Worm (Caenorhabditis elegans) whole organism, late embryonic: ENCODE results near the gene Y57G11C.1144.

Experiments
- C08G9.2 ChIP-seq: sonication (generic microtip); optimal IDR thresholded peaks from 2 replicates; lab custom pipeline; 2016; ENCODE audit warnings: mild to moderate bottlenecking, missing genetic modification characterization, moderate library complexity, missing compliant biosample characterization
- F13H6.1 ChIP-seq: sonication (generic microtip); optimal IDR thresholded peaks from 2 replicates; lab custom pipeline; 2016; ENCODE audit warnings: missing genetic modification characterization, missing compliant biosample characterization
- K02D7.2 ChIP-seq: sonication (generic microtip); optimal IDR thresholded peaks from 2 replicates; lab custom pipeline; 2017; ENCODE audit warnings: mild to moderate bottlenecking, missing genetic modification characterization, missing compliant biosample characterization
- ama-1 ChIP-seq: fragments of 150-350 bp; optimal IDR thresholded peaks from 2 replicates; lab custom pipeline; 2014
- fkh-10 ChIP-seq: fragments of 150-350 bp; optimal IDR thresholded peaks from 2 replicates; lab custom pipeline; 2014; ENCODE audit warnings: missing biosample characterization, missing genetic modification reagents, missing genetic modification characterization
- npax-4 ChIP-seq: sonication (generic microtip); optimal IDR thresholded peaks from 2 replicates; lab custom pipeline; 2016; ENCODE audit warnings: missing genetic modification characterization, missing compliant biosample characterization
- pag-3 ChIP-seq: sonication (generic microtip); optimal IDR thresholded peaks from 2 replicates; lab custom pipeline; 2016; ENCODE audit warnings: missing compliant biosample characterization, missing genetic modification characterization, borderline replicate concordance
- pha-4 ChIP-seq: fragments of 150-350 bp; optimal IDR thresholded peaks from 2 replicates; lab custom pipeline; 2018; ENCODE audit warnings: missing biosample characterization, missing genetic modification reagents, missing genetic modification characterization
- tbx-2 ChIP-seq: sonication (generic microtip); optimal IDR thresholded peaks from 2 replicates; lab custom pipeline; 2016; ENCODE audit warnings: missing genetic modification characterization, missing compliant biosample characterization
- ttx-3 ChIP-seq: sonication (generic microtip); optimal IDR thresholded peaks from 2 replicates; lab custom pipeline; 2016; ENCODE audit warnings: missing genetic modification reagents, missing genetic modification characterization, missing compliant biosample characterization

DNA sequence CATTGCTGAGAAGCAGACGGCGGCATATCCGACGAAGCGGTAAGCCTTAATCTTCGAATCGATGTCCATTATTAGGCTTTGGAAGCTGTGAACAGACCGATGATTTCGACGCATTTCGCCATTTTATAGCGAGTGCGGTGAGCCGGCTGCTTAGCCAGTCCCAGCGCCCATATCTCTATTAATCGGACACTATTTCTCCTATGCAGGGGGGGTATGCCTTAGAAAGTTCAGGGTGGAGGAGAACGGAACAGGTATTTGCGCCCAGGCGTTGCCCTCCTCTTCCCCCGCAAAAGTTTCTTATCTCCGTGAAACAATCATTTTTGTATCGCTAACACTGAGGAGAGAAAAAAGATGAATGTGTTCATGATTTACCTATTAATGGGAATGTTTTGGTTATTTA is 49.6 kb downstream of the Y57G11C.1144 start, which contains the start of gene dpy-4:
- no peak for TF ChIP-seq ama-1 (lab: Kevin White, UChicago)
- TF ChIP-seq C08G9.2 (tag; lab: Kevin White, UChicago): no peak
- no peak for TF ChIP-seq fkh-10 (GFP tag; lab: Kevin White, UChicago)
- no peak for TF ChIP-seq pha-4 (tag; lab: Kevin White, UChicago)
- no peak for TF ChIP-seq pag-3 (tag; lab: Kevin White, UChicago)
- TF ChIP-seq F13H6.1: no peak
- TF ChIP-seq K02D7.2 (tag; lab: Kevin White, UChicago): no peak
- TF ChIP-seq tbx-2: no peak
- no peak for TF ChIP-seq ttx-3
- no peak for TF ChIP-seq npax-4 (tag; lab: Kevin White, UChicago)
